Worm (Caenorhabditis elegans) whole organism, L4/young adult: ENCODE measurements around the gene F09G2.1.

Experiments
- W03F9.2 ChIP-seq: fragments of 150-350 bp; optimal IDR thresholded peaks from 2 replicates; lab custom pipeline; 2014; ENCODE audit warnings: missing biosample characterization, missing genetic modification characterization
- dao-5 ChIP-seq: sonication (generic microtip); optimal IDR thresholded peaks from 2 replicates; lab custom pipeline; 2016; ENCODE audit warnings: missing genotype, missing genetic modification characterization, moderate library complexity, missing compliant biosample characterization
- him-1 ChIP-seq: sonication (generic microtip); optimal IDR thresholded peaks from 2 replicates; lab custom pipeline; 2016; ENCODE audit warnings: missing genotype, missing genetic modification reagents, missing genetic modification characterization, missing compliant biosample characterization

DNA sequence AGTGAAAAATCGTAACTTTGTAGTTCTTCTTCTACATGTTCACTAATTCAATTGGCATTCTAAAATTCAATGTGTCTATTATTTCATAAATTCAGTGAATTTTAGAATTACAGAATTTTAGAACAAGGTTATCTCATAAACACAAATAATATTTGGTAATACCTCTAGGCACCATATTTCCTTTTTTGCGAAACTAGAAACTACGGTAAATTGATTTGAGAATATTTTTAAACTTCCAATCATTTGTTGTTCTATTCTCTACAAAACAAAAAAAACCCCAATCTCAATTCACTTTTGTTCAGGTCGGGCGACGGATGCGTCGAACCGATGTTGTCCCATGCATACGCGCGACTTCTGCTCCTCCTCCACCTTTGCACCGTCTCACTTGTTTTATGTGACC is at the start of gene F09G2.1:
- TF ChIP-seq W03F9.2 (tag; lab: Kevin White, UChicago) = no peak
- no peak for TF ChIP-seq him-1 (tag; lab: Kevin White, UChicago)
- no peak for TF ChIP-seq dao-5 (tag; lab: Kevin White, UChicago)
